Worm (Caenorhabditis elegans) whole organism, L1 larva: ENCODE data around the gene jmjd-3.2.

Experiments
- C34B4.2 ChIP-seq: sonication (generic microtip); optimal IDR thresholded peaks from 2 replicates; lab custom pipeline; 2017; ENCODE audit warnings: mild to moderate bottlenecking, missing genetic modification characterization, missing compliant biosample characterization
- F16B12.6 ChIP-seq: fragments of 150-350 bp; optimal IDR thresholded peaks from 2 replicates; lab custom pipeline; 2014; ENCODE audit warnings: missing biosample characterization, missing genetic modification characterization
- Y116A8C.19 ChIP-seq: sonication (generic microtip); optimal IDR thresholded peaks from 2 replicates; lab custom pipeline; 2016; ENCODE audit warnings: missing compliant biosample characterization, missing genetic modification characterization, borderline replicate concordance
- aly-2 ChIP-seq: fragments of 150-350 bp; optimal IDR thresholded peaks from 2 replicates; lab custom pipeline; 2014; ENCODE audit warnings: missing biosample characterization, missing genetic modification characterization
- blmp-1 ChIP-seq: fragments of 150-350 bp; optimal IDR thresholded peaks from 2 replicates; lab custom pipeline; 2014; ENCODE audit warnings: missing biosample characterization, missing genetic modification characterization
- ceh-90 ChIP-seq: sonication (generic microtip); optimal IDR thresholded peaks from 2 replicates; lab custom pipeline; 2016; ENCODE audit warnings: missing genetic modification characterization, missing compliant biosample characterization
- dpl-1 ChIP-seq, 3 experiments: fragments of 150-350 bp in 2 of 3; sonication (generic microtip) in 1 of 3; optimal IDR thresholded peaks; 2 replicates each; lab custom pipeline; 2014 to 2017; ENCODE audit warnings: missing biosample characterization in 3 of 3, missing genetic modification characterization in 3 of 3, missing genetic modification reagents in 3 of 3
- elt-2 ChIP-seq: sonication (generic microtip); optimal IDR thresholded peaks from 2 replicates; lab custom pipeline; 2016; ENCODE audit warnings: missing genetic modification characterization, mild to moderate bottlenecking, inconsistent platforms, missing compliant biosample characterization, missing genetic modification reagents
- elt-3 ChIP-seq, 6 experiments: fragments of 150-350 bp in 1 of 6; sonication (generic microtip); optimal IDR thresholded peaks; 2 replicates each; lab custom pipeline; 2017 to 2018; ENCODE audit warnings: missing biosample characterization in 6 of 6, missing genetic modification characterization in 6 of 6, inconsistent platforms in 1 of 6
- ets-5 ChIP-seq: fragments of 200-800 bp; sonication (Bioruptor generic); IDR thresholded peaks from 2 replicates; pipeline ENCODE4 v1.3.6; 2022; ENCODE audit warnings: missing genetic modification characterization, missing compliant biosample characterization
- fkh-10 ChIP-seq: sonication (generic microtip); optimal IDR thresholded peaks from 2 replicates; lab custom pipeline; 2017; ENCODE audit warnings: missing biosample characterization, missing genetic modification reagents, missing genetic modification characterization
- fkh-4 ChIP-seq: sonication (generic microtip); optimal IDR thresholded peaks from 2 replicates; lab custom pipeline; 2016; ENCODE audit warnings: missing compliant biosample characterization, missing genetic modification characterization, borderline replicate concordance
- lin-15B ChIP-seq: fragments of 150-350 bp; sonication (generic microtip); optimal IDR thresholded peaks from 3 replicates; lab custom pipeline; 2014; ENCODE audit warnings: missing biosample characterization, missing genetic modification characterization
- lin-35 ChIP-seq, 2 experiments: fragments of 150-350 bp; optimal IDR thresholded peaks; 2 replicates each; lab custom pipeline; 2014; ENCODE audit warnings: missing biosample characterization in 2 of 2, missing genetic modification characterization in 2 of 2, missing genetic modification reagents in 2 of 2
- lin-39 ChIP-seq: fragments of 150-350 bp; optimal IDR thresholded peaks from 2 replicates; lab custom pipeline; 2014; ENCODE audit warnings: missing biosample characterization, missing genetic modification reagents, missing genetic modification characterization
- lir-3 ChIP-seq: sonication (generic microtip); optimal IDR thresholded peaks from 2 replicates; lab custom pipeline; 2016; ENCODE audit warnings: mild to moderate bottlenecking, missing genetic modification characterization, moderate library complexity, missing compliant biosample characterization; ENCODE audit not compliant: poor library complexity
- lsy-2 ChIP-seq, 2 experiments: fragments of 150-350 bp; optimal IDR thresholded peaks; 2 replicates each; lab custom pipeline; 2014; ENCODE audit warnings: missing biosample characterization in 2 of 2, missing genetic modification characterization in 2 of 2
- nhr-12 ChIP-seq: sonication (generic microtip); optimal IDR thresholded peaks from 2 replicates; lab custom pipeline; 2017; ENCODE audit warnings: missing biosample characterization, missing genetic modification characterization
- nhr-20 ChIP-seq: sonication (generic microtip); optimal IDR thresholded peaks from 2 replicates; lab custom pipeline; 2016; ENCODE audit warnings: mild to moderate bottlenecking, missing genetic modification characterization, missing compliant biosample characterization
- nhr-28 ChIP-seq: fragments of 150-350 bp; optimal IDR thresholded peaks from 2 replicates; lab custom pipeline; 2014; ENCODE audit warnings: missing biosample characterization, missing genetic modification characterization
- nhr-76 ChIP-seq: sonication (generic microtip); optimal IDR thresholded peaks from 2 replicates; lab custom pipeline; 2017; ENCODE audit warnings: missing biosample characterization, missing genetic modification characterization
- nhr-77 ChIP-seq: fragments of 150-350 bp; optimal IDR thresholded peaks from 2 replicates; lab custom pipeline; 2014; ENCODE audit warnings: missing biosample characterization, missing genetic modification characterization
- nhr-84 ChIP-seq: sonication (generic microtip); optimal IDR thresholded peaks from 2 replicates; lab custom pipeline; 2017; ENCODE audit warnings: missing biosample characterization, missing genetic modification characterization
- nhr-85 ChIP-seq: sonication (generic microtip); peaks from one replicate; lab custom pipeline; 2016; ENCODE audit warnings: missing genetic modification characterization, inconsistent platforms, missing compliant biosample characterization
- nhr-90 ChIP-seq: sonication (generic microtip); optimal IDR thresholded peaks from 2 replicates; lab custom pipeline; 2016; ENCODE audit warnings: mild to moderate bottlenecking, missing genetic modification characterization, missing compliant biosample characterization; ENCODE audit not compliant: poor library complexity
- pax-3 ChIP-seq: fragments of 200-800 bp; sonication (Bioruptor generic); optimal IDR thresholded peaks from 2 replicates; lab custom pipeline; 2018; ENCODE audit warnings: mild to moderate bottlenecking, missing genetic modification characterization, moderate library complexity, missing compliant biosample characterization
- rnt-1 ChIP-seq: sonication (generic microtip); optimal IDR thresholded peaks from 2 replicates; lab custom pipeline; 2016; ENCODE audit warnings: mild to moderate bottlenecking, missing genetic modification characterization, moderate library complexity, missing compliant biosample characterization
- skn-1 ChIP-seq: fragments of 150-350 bp; optimal IDR thresholded peaks from 2 replicates; lab custom pipeline; 2014; ENCODE audit warnings: missing biosample characterization, missing genetic modification characterization
- snpc-4 ChIP-seq: fragments of 150-350 bp; optimal IDR thresholded peaks from 2 replicates; lab custom pipeline; 2014; ENCODE audit warnings: missing biosample characterization, missing genetic modification characterization
- sox-4 ChIP-seq: sonication (generic microtip); optimal IDR thresholded peaks from 2 replicates; lab custom pipeline; 2016; ENCODE audit warnings: missing genetic modification characterization, missing compliant biosample characterization
- sptf-1 ChIP-seq: fragments of 150-350 bp; optimal IDR thresholded peaks from 2 replicates; lab custom pipeline; 2014; ENCODE audit warnings: missing biosample characterization, missing genetic modification characterization
- sup-37 ChIP-seq: fragments of 200-800 bp; sonication (Bioruptor generic); optimal IDR thresholded peaks from 2 replicates; lab custom pipeline; 2018; ENCODE audit warnings: mild to moderate bottlenecking, missing genetic modification characterization, missing compliant biosample characterization
- unc-130 ChIP-seq: fragments of 150-350 bp; optimal IDR thresholded peaks from 2 replicates; lab custom pipeline; 2017; ENCODE audit warnings: missing biosample characterization, missing genetic modification characterization, inconsistent platforms
- unc-30 ChIP-seq: sonication (generic microtip); optimal IDR thresholded peaks from 2 replicates; lab custom pipeline; 2017; ENCODE audit warnings: missing biosample characterization, missing genetic modification characterization
- unc-62 ChIP-seq: fragments of 150-350 bp; optimal IDR thresholded peaks from 2 replicates; lab custom pipeline; 2014; ENCODE audit warnings: missing biosample characterization, missing genetic modification reagents, missing genetic modification characterization
- unc-86 ChIP-seq: sonication (generic microtip); optimal IDR thresholded peaks from 2 replicates; lab custom pipeline; 2016; ENCODE audit warnings: missing genetic modification characterization, missing compliant biosample characterization
- unc-98 ChIP-seq: fragments of 200-800 bp; sonication (Bioruptor generic); IDR thresholded peaks from 2 replicates; pipeline ENCODE4 v1.3.6; 2022; ENCODE audit warnings: missing genetic modification characterization, missing compliant biosample characterization
- zag-1 ChIP-seq: fragments of 150-350 bp; optimal IDR thresholded peaks from 2 replicates; lab custom pipeline; 2014; ENCODE audit warnings: missing biosample characterization, missing genetic modification characterization
- ztf-11 ChIP-seq, 2 experiments: sonication (generic microtip); optimal IDR thresholded peaks; 2 replicates each; lab custom pipeline; 2016 to 2017; ENCODE audit warnings: missing genetic modification characterization in 2 of 2, missing biosample characterization in 1 of 2, missing compliant biosample characterization in 1 of 2

Gene jmjd-3.2

ce11 chrX:14421529-14421982, 26.5 kb upstream of the jmjd-3.2 start, which contains the start of gene F23D12.2:
TSS of gene F23D12.2 (minus strand) at chrX:14421579.
- TF ChIP-seq sup-37 (GFP tag; lab: Kevin White, UChicago): no peak
- no peak for TF ChIP-seq lin-35 (GFP tag; optimal IDR thresholded peaks at IDR 0.05; lab: Kevin White, UChicago)
- TF ChIP-seq fkh-10 (GFP tag; lab: Kevin White, UChicago): no peak
- no peak for TF ChIP-seq lir-3 (tag; lab: Kevin White, UChicago)
- TF ChIP-seq snpc-4 (tag; lab: Kevin White, UChicago): no peak
- no peak for TF ChIP-seq elt-2
- no peak for TF ChIP-seq unc-130 (tag; lab: Kevin White, UChicago)
- no peak for TF ChIP-seq nhr-12 (tag; lab: Kevin White, UChicago)
- no peak for TF ChIP-seq C34B4.2 (tag; lab: Kevin White, UChicago)
- TF ChIP-seq nhr-20 (tag; lab: Kevin White, UChicago): no peak

ce11 chrX:14423105-14423504, 24.9 kb upstream of the jmjd-3.2 start, which contains the start of gene fipr-3:
TSS of gene fipr-3 (plus strand) at chrX:14423405.
- TF ChIP-seq F16B12.6 (tag; lab: Kevin White, UChicago) (no peak), nhr-90 (tag; lab: Kevin White, UChicago) (no peak), lsy-2 (tag; optimal IDR thresholded peaks at IDR 0.05; lab: Kevin White, UChicago) (no peak), lin-39 (tag; lab: Kevin White, UChicago) (no peak), unc-62 (GFP tag; lab: Kevin White, UChicago) (no peak), lin-15B (tag; lab: Kevin White, UChicago) (no peak), dpl-1 (GFP tag; optimal IDR thresholded peaks at IDR 0.05; lab: Kevin White, UChicago) (no peak), aly-2 (no peak), unc-86 (no peak), blmp-1 (tag; lab: Kevin White, UChicago) (no peak), skn-1 (tag; lab: Kevin White, UChicago) (no peak), ceh-90 (tag; lab: Kevin White, UChicago) (no peak), nhr-77 (tag; lab: Kevin White, UChicago) (no peak), nhr-85 (tag; lab: Kevin White, UChicago) (no peak), rnt-1 (tag; lab: Kevin White, UChicago) (no peak), lir-3 (tag; lab: Kevin White, UChicago) (no peak), sox-4 (tag; lab: Kevin White, UChicago) (no peak), snpc-4 (tag; lab: Kevin White, UChicago) (no peak), nhr-20 (tag; lab: Kevin White, UChicago) (no peak), zag-1 (tag; lab: Kevin White, UChicago) (no peak)

- TF ChIP-seq unc-30 (tag; lab: Kevin White, UChicago): no peak
- TF ChIP-seq nhr-28 (tag; lab: Kevin White, UChicago): no peak
- no peak for TF ChIP-seq F16B12.6 (tag; lab: Kevin White, UChicago)
- no peak for TF ChIP-seq nhr-77 (tag; lab: Kevin White, UChicago)
- TF ChIP-seq sox-4 (tag; lab: Kevin White, UChicago): no peak
- TF ChIP-seq nhr-20 (tag; lab: Kevin White, UChicago): no peak
- no peak for TF ChIP-seq lin-35 (GFP tag; optimal IDR thresholded peaks at IDR 0.05; lab: Kevin White, UChicago)
- TF ChIP-seq ztf-11 (tag; optimal IDR thresholded peaks at IDR 0.05; lab: Kevin White, UChicago): no peak
- no peak for TF ChIP-seq nhr-90 (tag; lab: Kevin White, UChicago)
- TF ChIP-seq nhr-84: no peak
- TF ChIP-seq unc-98 (GFP tag; lab: Robert Waterston, UW): no peak
- no peak for TF ChIP-seq pax-3
- TF ChIP-seq sptf-1 (tag; lab: Kevin White, UChicago): no peak
- TF ChIP-seq fkh-4 (tag; lab: Kevin White, UChicago): no peak
- TF ChIP-seq elt-2: no peak
- TF ChIP-seq nhr-76: no peak
Measured at ce11 chrX:14424186-14424585, 23.8 kb upstream of the jmjd-3.2 start.

ce11 chrX:14424673-14425072, 23.3 kb upstream of the jmjd-3.2 start, which contains the start of gene F23D12.11:
TSS of gene F23D12.11 (minus strand) at chrX:14424751.
- no peak for TF ChIP-seq Y116A8C.19
- no peak for TF ChIP-seq ets-5
- peak in 1 of 6 experiments; percentile 71 for TF ChIP-seq elt-3 (tag; optimal IDR thresholded peaks at IDR 0.05; lab: Kevin White, UChicago)
